Worm (Caenorhabditis elegans) whole organism, early embryonic: ENCODE data around the gene noca-1.

Source experiments
- B0310.2 ChIP-seq: sonication (generic microtip); optimal IDR thresholded peaks from 2 replicates; lab custom pipeline; 2016; ENCODE audit warnings: mild to moderate bottlenecking, missing genetic modification characterization, missing compliant biosample characterization
- F13C5.2 ChIP-seq: sonication (generic microtip); optimal IDR thresholded peaks from 2 replicates; lab custom pipeline; 2017; ENCODE audit warnings: mild to moderate bottlenecking, missing genetic modification characterization, inconsistent platforms, missing compliant biosample characterization
- aly-1 ChIP-seq: sonication (generic microtip); optimal IDR thresholded peaks from 2 replicates; lab custom pipeline; 2016; ENCODE audit warnings: missing genetic modification characterization, missing compliant biosample characterization
- ama-1 ChIP-seq: fragments of 150-350 bp; optimal IDR thresholded peaks from 2 replicates; lab custom pipeline; 2014
- ceh-13 ChIP-seq: fragments of 200-800 bp; sonication (Bioruptor generic); optimal IDR thresholded peaks from 2 replicates; lab custom pipeline; 2018; ENCODE audit warnings: mild to moderate bottlenecking, missing genetic modification characterization, missing compliant biosample characterization
- ceh-36 ChIP-seq: sonication (generic microtip); optimal IDR thresholded peaks from 2 replicates; lab custom pipeline; 2016; ENCODE audit warnings: missing genetic modification characterization, inconsistent platforms, missing compliant biosample characterization
- ets-7 ChIP-seq: sonication (generic microtip); optimal IDR thresholded peaks from 2 replicates; lab custom pipeline; 2016; ENCODE audit warnings: missing genotype, missing genetic modification characterization, missing compliant biosample characterization
- flt-1 ChIP-seq: fragments of 200-800 bp; sonication (Bioruptor generic); IDR thresholded peaks from 2 replicates; pipeline ENCODE4 v1.3.6; 2022; ENCODE audit warnings: missing genetic modification characterization, missing compliant biosample characterization
- hmbx-1 ChIP-seq: sonication (generic microtip); optimal IDR thresholded peaks from 2 replicates; lab custom pipeline; 2016; ENCODE audit warnings: mild to moderate bottlenecking, missing genetic modification characterization, missing compliant biosample characterization
- hmg-4 ChIP-seq: fragments of 200-800 bp; sonication (Bioruptor generic); optimal IDR thresholded peaks from 2 replicates; lab custom pipeline; 2018; ENCODE audit warnings: mild to moderate bottlenecking, missing genetic modification characterization, missing compliant biosample characterization
- hnd-1 ChIP-seq: sonication (generic microtip); optimal IDR thresholded peaks from 2 replicates; lab custom pipeline; 2016; ENCODE audit warnings: missing genetic modification characterization, missing compliant biosample characterization
- pes-1 ChIP-seq: fragments of 200-800 bp; sonication (Bioruptor generic); IDR thresholded peaks from 2 replicates; pipeline ENCODE4 v1.3.6; 2022; ENCODE audit warnings: missing genetic modification reagents, missing genetic modification characterization, missing compliant biosample characterization
- scrt-1 ChIP-seq: fragments of 200-800 bp; sonication (Bioruptor generic); IDR thresholded peaks from 2 replicates; pipeline ENCODE4 v1.3.6; 2022; ENCODE audit warnings: missing genetic modification characterization, missing compliant biosample characterization
- sea-1 ChIP-seq: fragments of 200-800 bp; sonication (Bioruptor generic); conservative IDR thresholded peaks from 2 replicates; pipeline ENCODE4 v1.3.6; 2022; ENCODE audit warnings: missing genetic modification characterization, missing compliant biosample characterization
- tbx-11 ChIP-seq: fragments of 200-800 bp; sonication (Bioruptor generic); IDR thresholded peaks from 2 replicates; pipeline ENCODE4 v1.3.6; 2022; ENCODE audit warnings: missing genetic modification characterization, missing compliant biosample characterization
- tbx-37 ChIP-seq: fragments of 200-800 bp; sonication (Bioruptor generic); conservative IDR thresholded peaks from 2 replicates; pipeline ENCODE4 v1.3.6; 2022; ENCODE audit warnings: missing genetic modification reagents, missing genetic modification characterization, missing compliant biosample characterization
- tra-4 ChIP-seq: sonication (generic microtip); optimal IDR thresholded peaks from 2 replicates; lab custom pipeline; 2017; ENCODE audit warnings: missing genetic modification characterization, missing compliant biosample characterization

The noca-1 gene

ce11 chrV:13152575-13152974, at the start of gene noca-1:
Gene noca-1 (plus strand): TSS chrV:13152919.
- TF ChIP-seq tra-4 (tag; lab: Kevin White, UChicago) (no peak), hnd-1 (tag; lab: Kevin White, UChicago) (no peak)

- TF ChIP-seq B0310.2 (tag; lab: Kevin White, UChicago) (no peak), F13C5.2 (tag; lab: Kevin White, UChicago) (no peak)
These were observed 46.8 kb upstream of the noca-1 start for ce11 chrV:13105840-13106429.

- TF ChIP-seq ama-1 = no peak
These were observed 41.0 kb upstream of the noca-1 start for ce11 chrV:13111599-13112191.

ce11 chrV:13112937-13113497, 39.7 kb upstream of the noca-1 start:
- TF ChIP-seq sea-1 (GFP tag; lab: Robert Waterston, UW) (no peak), hnd-1 (tag; lab: Kevin White, UChicago) (no peak), scrt-1 (GFP tag; lab: Robert Waterston, UW) (no peak), F13C5.2 (tag; lab: Kevin White, UChicago) (no peak), flt-1 (GFP tag; lab: Robert Waterston, UW) (no peak), pes-1 (GFP tag; lab: Robert Waterston, UW) (no peak), tbx-37 (no peak), ets-7 (tag; lab: Kevin White, UChicago) (no peak)

ce11 chrV:13114552-13115237, 38.0 kb upstream of the noca-1 start:
- no peak for TF ChIP-seq pes-1 (GFP tag; lab: Robert Waterston, UW)
- TF ChIP-seq tra-4 (tag; lab: Kevin White, UChicago) = no peak
- TF ChIP-seq hmbx-1 (tag; lab: Kevin White, UChicago) = no peak
- TF ChIP-seq ceh-13 (GFP tag; lab: Kevin White, UChicago) = no peak
- TF ChIP-seq sea-1 (GFP tag; lab: Robert Waterston, UW) = no peak
- no peak for TF ChIP-seq ama-1
- TF ChIP-seq B0310.2 (tag; lab: Kevin White, UChicago) = no peak
- no peak for TF ChIP-seq aly-1 (tag; lab: Kevin White, UChicago)
- no peak for TF ChIP-seq tbx-37
- TF ChIP-seq flt-1 (GFP tag; lab: Robert Waterston, UW) = no peak
- no peak for TF ChIP-seq ets-7 (tag; lab: Kevin White, UChicago)
- TF ChIP-seq ceh-36 (tag; lab: Kevin White, UChicago) = no peak
- TF ChIP-seq hmg-4 (GFP tag; lab: Kevin White, UChicago) = no peak
- TF ChIP-seq F13C5.2 (tag; lab: Kevin White, UChicago) = no peak
- TF ChIP-seq tbx-11 (GFP tag; lab: Robert Waterston, UW) = no peak
- no peak for TF ChIP-seq scrt-1 (GFP tag; lab: Robert Waterston, UW)
- no peak for TF ChIP-seq hnd-1 (tag; lab: Kevin White, UChicago)

- TF ChIP-seq hmg-4 (GFP tag; lab: Kevin White, UChicago) (no peak), tra-4 (tag; lab: Kevin White, UChicago) (no peak), ama-1 (no peak), aly-1 (tag; lab: Kevin White, UChicago) (no peak), hmbx-1 (tag; lab: Kevin White, UChicago) (no peak), scrt-1 (GFP tag; lab: Robert Waterston, UW) (no peak), sea-1 (GFP tag; lab: Robert Waterston, UW) (no peak), hnd-1 (tag; lab: Kevin White, UChicago) (no peak), ceh-36 (tag; lab: Kevin White, UChicago) (no peak), F13C5.2 (tag; lab: Kevin White, UChicago) (no peak), ets-7 (tag; lab: Kevin White, UChicago) (no peak), pes-1 (GFP tag; lab: Robert Waterston, UW) (no peak), B0310.2 (tag; lab: Kevin White, UChicago) (no peak), ceh-13 (GFP tag; lab: Kevin White, UChicago) (no peak), flt-1 (GFP tag; lab: Robert Waterston, UW) (no peak), tbx-11 (GFP tag; lab: Robert Waterston, UW) (no peak), tbx-37 (no peak)
These were observed 36.6 kb upstream of the noca-1 start, which contains the start of gene acly-2 for ce11 chrV:13116114-13116603. Gene acly-2 (plus strand): TSS chrV:13116488.

- TF ChIP-seq ama-1 = no peak
- TF ChIP-seq F13C5.2 (tag; lab: Kevin White, UChicago) = no peak
- TF ChIP-seq pes-1 (GFP tag; lab: Robert Waterston, UW) = no peak
These were observed 32.6 kb upstream of the noca-1 start, which contains the start of gene max-1 for ce11 chrV:13120097-13120496. Gene max-1 (minus strand): TSS chrV:13120220.
